Fruit fly (Drosophila melanogaster): ENCODE data around the gene CG9692.

The CG9692 gene

dm6 chr3L:16661167-16662109 lies 43.3 kb upstream of the CG9692 start, which contains the start of gene Baldspot (continued):
- peak; percentile 47; the same call in 1 of the 2 replicates for TF ChIP-seq CG2129 (GFP tag; IDR thresholded peaks at IDR 0.05; ENCODE audit: partially characterized antibody)
- peak; percentile 78 for TF ChIP-seq CG10654 (GFP tag; optimal IDR thresholded peaks at IDR 0.05)
- 0 out of 2 replicates have a peak, but pooled peaks have one; percentile 24 for TF ChIP-seq ssp (GFP tag; IDR thresholded peaks at IDR 0.05)
- peak; percentile 41 for TF ChIP-seq Hey (tag; optimal IDR thresholded peaks at IDR 0.05)
- peak; percentile 42; the same call in 1 of the 2 replicates for TF ChIP-seq al (GFP tag; IDR thresholded peaks at IDR 0.05)
- TF ChIP-seq crol (GFP tag; IDR thresholded peaks at IDR 0.05), result peak; percentile 44
- peak; percentile 25 for TF ChIP-seq YL-1 (GFP tag; optimal IDR thresholded peaks at IDR 0.05)
- peak; percentile 81 for TF ChIP-seq org-1 (GFP tag; optimal IDR thresholded peaks at IDR 0.05)
- TF ChIP-seq GATAe (GFP tag; conservative IDR thresholded peaks at IDR 0.05), result peak; percentile 10; the same call in 1 of the 2 replicates
- peak; percentile 89 for TF ChIP-seq Side (GFP tag; optimal IDR thresholded peaks at IDR 0.05)
- peak; percentile 70 for TF ChIP-seq lilli (GFP tag; optimal IDR thresholded peaks at IDR 0.05)
- peak; percentile 88 for TF ChIP-seq row (GFP tag; IDR thresholded peaks at IDR 0.05)
- TF ChIP-seq Abd-B (GFP tag; optimal IDR thresholded peaks at IDR 0.05), result peak; percentile 71
- TF ChIP-seq CG8359 (GFP tag; optimal IDR thresholded peaks at IDR 0.05; ENCODE audit: borderline replicate concordance), result peak; percentile 71
- TF ChIP-seq CG3838 (GFP tag; optimal IDR thresholded peaks at IDR 0.05), result no peak
- TF ChIP-seq HLH54F (GFP tag; optimal IDR thresholded peaks at IDR 0.05), result no peak
- TF ChIP-seq sr (GFP tag; IDR thresholded peaks at IDR 0.05), result no peak
- peak; percentile 65 for TF ChIP-seq CG16813 (GFP tag; IDR thresholded peaks at IDR 0.05; ENCODE audit: partially characterized antibody)
- TF ChIP-seq sug (tag; optimal IDR thresholded peaks at IDR 0.05), result peak; percentile 77
- TF ChIP-seq cwo (GFP tag; optimal IDR thresholded peaks at IDR 0.05), result peak; percentile 83
- TF ChIP-seq Antp (GFP tag; optimal IDR thresholded peaks at IDR 0.05), result peak; percentile 78
- no peak for TF ChIP-seq CG4730 (GFP tag; IDR thresholded peaks at IDR 0.05)
- TF ChIP-seq Elba2 (GFP tag; optimal IDR thresholded peaks at IDR 0.05), result peak; percentile 96
- TF ChIP-seq CG9609 (GFP tag; optimal IDR thresholded peaks at IDR 0.05), result peak; percentile 53
- no peak for TF ChIP-seq CG3065 (GFP tag; optimal IDR thresholded peaks at IDR 0.05)
- no peak for TF ChIP-seq br (optimal IDR thresholded peaks at IDR 0.05)
- peak; percentile 51 to 78 for TF ChIP-seq Trl (optimal IDR thresholded peaks at IDR 0.05)
- peak; percentile 78 for TF ChIP-seq Trl (GFP tag; optimal IDR thresholded peaks at IDR 0.05)
- peak; percentile 23 for TF ChIP-seq Bteb2 (GFP tag; optimal IDR thresholded peaks at IDR 0.05)
- TF ChIP-seq Dp (GFP tag; optimal IDR thresholded peaks at IDR 0.05), result peak; percentile 56
- peak; percentile 70 for TF ChIP-seq MBD-R2 (GFP tag; IDR thresholded peaks at IDR 0.05)
- peak; percentile 66 for TF ChIP-seq CG5245 (GFP tag; optimal IDR thresholded peaks at IDR 0.05)
- no peak for TF ChIP-seq CG10321 (GFP tag; IDR thresholded peaks at IDR 0.05)
- TF ChIP-seq dan (GFP tag; IDR thresholded peaks at IDR 0.05), result no peak
- TF ChIP-seq CG9876 (GFP tag; optimal IDR thresholded peaks at IDR 0.05), result no peak
- no peak for TF ChIP-seq D (optimal IDR thresholded peaks at IDR 0.05)
- TF ChIP-seq D (GFP tag; optimal IDR thresholded peaks at IDR 0.05), result peak; percentile 88
- peak; percentile 37 for TF ChIP-seq CG11398 (GFP tag; optimal IDR thresholded peaks at IDR 0.05)
- 0 out of 2 replicates have a peak, but pooled peaks have one; percentile 24 for TF ChIP-seq cas (GFP tag; IDR thresholded peaks at IDR 0.05)
- TF ChIP-seq stc (GFP tag; IDR thresholded peaks at IDR 0.05), result peak; percentile 53; the same call in 1 of the 2 replicates
- TF ChIP-seq Vsx1 (GFP tag; optimal IDR thresholded peaks at IDR 0.05), result peak; percentile 81
- no peak for TF ChIP-seq ham (GFP tag; IDR thresholded peaks at IDR 0.05)
- TF ChIP-seq CG12104 (GFP tag; optimal IDR thresholded peaks at IDR 0.05), result peak; percentile 81
- TF ChIP-seq Mrtf (GFP tag; IDR thresholded peaks at IDR 0.05), result peak; percentile 57; the same call in 1 of the 3 replicates
- no peak for TF ChIP-seq Lpt (GFP tag; optimal IDR thresholded peaks at IDR 0.05)
- TF ChIP-seq ato (GFP tag; IDR thresholded peaks at IDR 0.05; ENCODE audit: partially characterized antibody), result no peak; the same call in 1 of the 2 replicates
- peak; percentile 30 for TF ChIP-seq Hsf (GFP tag; optimal IDR thresholded peaks at IDR 0.05)
- peak; percentile 58 for TF ChIP-seq Drgx (GFP tag; IDR thresholded peaks at IDR 0.05)
- TF ChIP-seq pfk (GFP tag; optimal IDR thresholded peaks at IDR 0.05), result no peak
- peak; percentile 19 for TF ChIP-seq CG12942 (GFP tag; optimal IDR thresholded peaks at IDR 0.05)

All from whole organism, embryonic.